Worm (Caenorhabditis elegans) whole organism, late embryonic: ENCODE measurements around the gene ced-13.
A peak's percentile ranks its signal among the peaks of the same experiment; 100 is the strongest.

Source experiments
- ama-1 ChIP-seq: fragments of 150-350 bp; optimal IDR thresholded peaks from 2 replicates; lab custom pipeline; 2014
- nfya-1 ChIP-seq: sonication (generic microtip); optimal IDR thresholded peaks from 2 replicates; lab custom pipeline; 2017; ENCODE audit warnings: missing genetic modification characterization, mild to moderate bottlenecking, missing compliant biosample characterization, antibody characterized with exemption, moderate library complexity

- TF ChIP-seq nfya-1 (tag; lab: Kevin White, UChicago) (peak; percentile 26), ama-1 (lab: Kevin White, UChicago) (no peak)
These were observed 23.1 kb downstream of the ced-13 start for ce11 chrX:8276333-8276732.
